Fruit fly (Drosophila melanogaster): ENCODE data around the gene mab-21.

The mab-21 gene

DNA sequence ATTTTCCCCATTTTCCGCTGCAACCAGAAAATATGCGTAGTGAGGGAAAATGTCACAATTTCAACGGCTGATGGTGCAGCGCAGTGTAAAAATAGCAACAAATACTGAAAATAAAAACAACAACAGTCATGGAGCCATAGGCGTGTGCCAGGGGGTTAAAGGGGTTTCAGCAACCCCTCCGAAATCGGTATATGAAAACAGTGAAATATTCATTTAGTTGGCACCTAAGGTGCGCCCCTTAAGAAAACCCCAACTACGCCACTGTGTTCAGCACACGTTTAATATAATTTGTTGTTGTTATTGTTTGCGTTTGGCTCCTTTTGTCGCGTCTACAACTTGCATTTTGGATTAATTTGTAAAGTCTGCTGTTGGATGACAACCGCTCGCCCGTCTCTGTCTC lies 41.0 kb downstream of the mab-21 start (continued):
- TF ChIP-seq Fer2 (tag; optimal IDR thresholded peaks at IDR 0.05) = no peak
- TF ChIP-seq CG17186 (GFP tag; optimal IDR thresholded peaks at IDR 0.05) = no peak
- no peak for TF ChIP-seq en (GFP tag; optimal IDR thresholded peaks at IDR 0.05)
- no peak for TF ChIP-seq crp (GFP tag; optimal IDR thresholded peaks at IDR 0.05)
- no peak for TF ChIP-seq Lim3 (GFP tag; IDR thresholded peaks at IDR 0.05)
- TF ChIP-seq CG5180 (GFP tag; optimal IDR thresholded peaks at IDR 0.05) = peak; percentile 58
- no peak for TF ChIP-seq exex (tag; optimal IDR thresholded peaks at IDR 0.05)
- TF ChIP-seq Pdp1 (GFP tag; optimal IDR thresholded peaks at IDR 0.05) = peak; percentile 12 to 26
- TF ChIP-seq zen (tag; optimal IDR thresholded peaks at IDR 0.05) = no peak
- TF ChIP-seq CG12236 (GFP tag; optimal IDR thresholded peaks at IDR 0.05) = no peak
- no peak for TF ChIP-seq trem (tag; optimal IDR thresholded peaks at IDR 0.05)
- no peak for TF ChIP-seq NFAT (GFP tag; IDR thresholded peaks at IDR 0.05)
- no peak for TF ChIP-seq ato (GFP tag; IDR thresholded peaks at IDR 0.05; ENCODE audit: partially characterized antibody)
- TF ChIP-seq CG10321 (GFP tag; IDR thresholded peaks at IDR 0.05) = no peak
- TF ChIP-seq caup (GFP tag; optimal IDR thresholded peaks at IDR 0.05; ENCODE audit: severe bottlenecking) = no peak
- TF ChIP-seq Camta (GFP tag; optimal IDR thresholded peaks at IDR 0.05) = no peak
- no peak for TF ChIP-seq Nf-YA (GFP tag; IDR thresholded peaks at IDR 0.05)
- TF ChIP-seq Oaz (GFP tag; IDR thresholded peaks at IDR 0.05) = no peak
- TF ChIP-seq CG18011 (GFP tag; optimal IDR thresholded peaks at IDR 0.05) = no peak
- TF ChIP-seq zfh2 (GFP tag; optimal IDR thresholded peaks at IDR 0.05) = no peak
- peak; percentile 46; the same call in 1 of the 3 replicates for TF ChIP-seq ase (GFP tag; IDR thresholded peaks at IDR 0.05)
- TF ChIP-seq CG10147 (GFP tag; optimal IDR thresholded peaks at IDR 0.05) = no peak
- no peak for TF ChIP-seq CG13123 (GFP tag; optimal IDR thresholded peaks at IDR 0.05)
- TF ChIP-seq CG12071 (GFP tag; optimal IDR thresholded peaks at IDR 0.05) = no peak
- peak; percentile 5 to 55 for TF ChIP-seq chif (GFP tag; optimal IDR thresholded peaks at IDR 0.05)
- no peak for TF ChIP-seq CG3995 (GFP tag; optimal IDR thresholded peaks at IDR 0.05)
- TF ChIP-seq twi (tag; optimal IDR thresholded peaks at IDR 0.05) = no peak
- TF ChIP-seq CG34422 (GFP tag; IDR thresholded peaks at IDR 0.05) = no peak
- no peak for TF ChIP-seq CG9797 (GFP tag; optimal IDR thresholded peaks at IDR 0.05)
- TF ChIP-seq Bteb2 (GFP tag; optimal IDR thresholded peaks at IDR 0.05) = no peak
- TF ChIP-seq da (GFP tag; optimal IDR thresholded peaks at IDR 0.05) = no peak
- peak; percentile 54 for TF ChIP-seq sens-2 (GFP tag; IDR thresholded peaks at IDR 0.05)
- peak; percentile 17 for TF ChIP-seq CG16815 (GFP tag; optimal IDR thresholded peaks at IDR 0.05)
- TF ChIP-seq CG14965 (GFP tag; optimal IDR thresholded peaks at IDR 0.05; ENCODE audit: borderline replicate concordance) = no peak
- no peak for TF ChIP-seq CG10431 (GFP tag; optimal IDR thresholded peaks at IDR 0.05)
- TF ChIP-seq dimm (GFP tag; IDR thresholded peaks at IDR 0.05) = peak; percentile 38; the same call in 1 of the 2 replicates
- no peak for TF ChIP-seq fru (optimal IDR thresholded peaks at IDR 0.05)
- peak; percentile 48 for TF ChIP-seq dmrt11E (tag; optimal IDR thresholded peaks at IDR 0.05)
- no peak for TF ChIP-seq CG10462 (GFP tag; optimal IDR thresholded peaks at IDR 0.05)
- no peak for TF ChIP-seq sima (GFP tag; optimal IDR thresholded peaks at IDR 0.05)
- no peak for TF ChIP-seq Dip3 (GFP tag; optimal IDR thresholded peaks at IDR 0.05)
- TF ChIP-seq CG9727 (GFP tag; optimal IDR thresholded peaks at IDR 0.05) = peak; percentile 1
- no peak for TF ChIP-seq Dll (GFP tag; IDR thresholded peaks at IDR 0.05; ENCODE audit: partially characterized antibody)
- peak; percentile 35 for TF ChIP-seq Atf-2 (GFP tag; optimal IDR thresholded peaks at IDR 0.05)
- no peak for TF ChIP-seq CG7556 (GFP tag; optimal IDR thresholded peaks at IDR 0.05)
- peak; percentile 20 for TF ChIP-seq CG12391 (tag; optimal IDR thresholded peaks at IDR 0.05)
- TF ChIP-seq kni (GFP tag; optimal IDR thresholded peaks at IDR 0.05) = no peak
- TF ChIP-seq tup (GFP tag; optimal IDR thresholded peaks at IDR 0.05) = no peak
- peak; percentile 51; the same call in 1 of the 2 replicates for TF ChIP-seq CG32532 (GFP tag; IDR thresholded peaks at IDR 0.05)
- TF ChIP-seq CG3407 (GFP tag; optimal IDR thresholded peaks at IDR 0.05) = no peak
- no peak for TF ChIP-seq btn (GFP tag; optimal IDR thresholded peaks at IDR 0.05)
